Fruit fly (Drosophila melanogaster) whole organism, prepupa: ENCODE data around the gene CG34393.

Experiments
- CG10669 ChIP-seq: fragments of 200-800 bp; sonication (Bioruptor generic); optimal IDR thresholded peaks from 3 replicates; lab custom pipeline; 2018; ENCODE audit warnings: missing biosample characterization, mild to moderate bottlenecking, missing genetic modification characterization, moderate library complexity
- CG11902 ChIP-seq: fragments of 200-800 bp; sonication (Bioruptor generic); optimal IDR thresholded peaks from 3 replicates; lab custom pipeline; 2016; ENCODE audit warnings: missing biosample characterization, missing genetic modification characterization
- CG15336 ChIP-seq: fragments of 200-800 bp; sonication (Bioruptor generic); IDR thresholded peaks from 2 replicates; pipeline ENCODE4 v1.3.6; 2022; ENCODE audit warnings: missing biosample characterization, missing genetic modification characterization
- CG31627 ChIP-seq: fragments of 200-800 bp; sonication (Bioruptor generic); optimal IDR thresholded peaks from 3 replicates; lab custom pipeline; 2016; ENCODE audit warnings: missing biosample characterization, missing genetic modification characterization
- CG4318 ChIP-seq: fragments of 200-800 bp; sonication (Bioruptor generic); optimal IDR thresholded peaks from 3 replicates; lab custom pipeline; 2017; ENCODE audit warnings: missing biosample characterization, mild to moderate bottlenecking, missing genetic modification characterization
- CG6854 ChIP-seq: fragments of 200-800 bp; sonication (Bioruptor generic); optimal IDR thresholded peaks from 2 replicates; lab custom pipeline; 2017; ENCODE audit warnings: missing biosample characterization, mild to moderate bottlenecking, missing genetic modification characterization
- CG8632 ChIP-seq: fragments of 200-800 bp; sonication (Bioruptor generic); optimal IDR thresholded peaks from 3 replicates; lab custom pipeline; 2016; ENCODE audit warnings: missing biosample characterization, missing genetic modification characterization
- Eip78C ChIP-seq: fragments of 200-800 bp; sonication (Bioruptor generic); peaks from one replicate; lab custom pipeline; 2016; ENCODE audit warnings: missing biosample characterization, missing genetic modification characterization
- svp ChIP-seq: fragments of 200-800 bp; sonication (Bioruptor generic); peaks from one replicate; lab custom pipeline; 2016; ENCODE audit warnings: missing biosample characterization, missing genetic modification characterization

DNA sequence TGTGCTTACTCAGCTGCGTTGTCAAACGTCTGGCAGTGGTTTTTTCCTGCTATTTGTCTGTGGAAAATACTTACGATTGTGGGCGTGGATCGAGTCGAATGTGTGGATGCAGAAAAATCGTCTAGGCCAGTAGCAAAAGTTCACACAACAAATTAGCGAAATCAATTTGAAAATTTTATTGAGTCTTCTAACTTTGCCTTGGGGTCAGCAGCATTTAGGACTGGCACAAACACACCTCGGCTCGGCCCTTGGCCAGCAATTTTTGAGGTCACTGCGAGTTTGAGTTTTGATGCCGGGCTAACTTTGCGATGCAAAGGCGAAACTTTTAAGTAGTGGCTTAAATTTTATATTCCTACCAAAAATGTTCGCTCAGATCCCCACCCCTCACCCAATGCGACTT, at the start of gene CG34393:
- TF ChIP-seq CG4318 (no peak), CG31627 (GFP tag; lab: Kevin White, UChicago) (no peak), CG15336 (GFP tag; lab: Robert Waterston, UW) (no peak), CG8632 (GFP tag; lab: Kevin White, UChicago) (no peak), CG10669 (GFP tag; lab: Kevin White, UChicago) (no peak), Eip78C (GFP tag; lab: Kevin White, UChicago) (no peak), svp (GFP tag; lab: Kevin White, UChicago) (no peak), CG11902 (no peak), CG6854 (GFP tag; lab: Kevin White, UChicago) (no peak)
